Worm (Caenorhabditis elegans): ENCODE measurements around the gene Y105C5B.9.

DNA sequence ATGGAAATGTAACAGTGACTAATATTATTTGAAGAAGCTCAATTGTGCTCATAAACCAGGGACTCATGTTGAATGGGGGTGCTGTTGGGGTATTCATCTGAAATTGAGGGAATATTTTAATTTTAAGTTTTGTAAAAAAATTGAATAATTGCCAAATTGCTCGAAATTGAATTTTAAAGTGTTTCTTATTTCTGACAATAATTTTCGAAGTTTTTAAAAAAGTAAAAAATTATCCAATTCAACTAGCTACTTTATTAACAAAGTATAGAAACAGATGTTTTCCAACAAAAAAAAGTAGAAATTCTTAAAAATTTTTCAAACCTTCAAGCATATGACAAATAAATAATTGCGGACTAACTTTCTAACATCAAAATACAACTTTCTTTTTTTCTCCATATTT, 36.2 kb upstream of the Y105C5B.9 start, which contains the start of gene srv-14:
- TF ChIP-seq tbx-2 (tag; optimal IDR thresholded peaks at IDR 0.05) (no peak), aly-2 (tag; optimal IDR thresholded peaks at IDR 0.05) (no peak), blmp-1 (tag; optimal IDR thresholded peaks at IDR 0.05) (no peak), nhr-237 (tag; optimal IDR thresholded peaks at IDR 0.05) (no peak), pag-3 (tag; optimal IDR thresholded peaks at IDR 0.05; ENCODE audit: borderline replicate concordance, insufficient read depth) (no peak), efl-1 (optimal IDR thresholded peaks at IDR 0.05) (no peak), efl-1 (GFP tag; optimal IDR thresholded peaks at IDR 0.05 in 1 of 2) (no peak), lin-14 (GFP tag; optimal IDR thresholded peaks at IDR 0.05) (no peak), egl-27 (tag; optimal IDR thresholded peaks at IDR 0.05) (no peak), jun-1 (tag; optimal IDR thresholded peaks at IDR 0.05) (no peak), nhr-77 (tag; optimal IDR thresholded peaks at IDR 0.05) (no peak)
